Fruit fly (Drosophila melanogaster) whole organism, embryonic: ENCODE measurements around the gene pav.

Source experiments
- Abd-B ChIP-seq: fragments of 200-800 bp; sonication (Bioruptor generic); optimal IDR thresholded peaks from 2 replicates; lab custom pipeline; 2018; ENCODE audit warnings: missing biosample characterization, mild to moderate bottlenecking, missing genetic modification characterization, moderate library complexity
- Bgb ChIP-seq: fragments of 200-800 bp; sonication (Bioruptor generic); IDR thresholded peaks from 2 replicates; pipeline ENCODE4 v1.3.6; 2022; ENCODE audit warnings: missing biosample characterization, missing genetic modification characterization; ENCODE audit not compliant: partially characterized antibody
- Bteb2 ChIP-seq: fragments of 200-800 bp; sonication (Bioruptor generic); optimal IDR thresholded peaks from 2 replicates; lab custom pipeline; 2016; ENCODE audit warnings: missing biosample characterization, missing genetic modification characterization
- CG10543 ChIP-seq: fragments of 200-800 bp; sonication (Bioruptor generic); optimal IDR thresholded peaks from 3 replicates; lab custom pipeline; 2017; ENCODE audit warnings: missing biosample characterization, mild to moderate bottlenecking, missing genetic modification characterization, moderate library complexity
- CG10654 ChIP-seq: fragments of 200-800 bp; sonication (Bioruptor generic); optimal IDR thresholded peaks from 2 replicates; lab custom pipeline; 2016; ENCODE audit warnings: missing biosample characterization, missing genetic modification characterization
- CG10979 ChIP-seq: fragments of 200-800 bp; sonication (Bioruptor generic); optimal IDR thresholded peaks from 2 replicates; lab custom pipeline; 2018; ENCODE audit warnings: missing biosample characterization, mild to moderate bottlenecking, missing genetic modification characterization, moderate library complexity
- CG1233 ChIP-seq: fragments of 200-800 bp; sonication (Bioruptor generic); optimal IDR thresholded peaks from 4 replicates; lab custom pipeline; 2018; ENCODE audit warnings: missing biosample characterization, mild to moderate bottlenecking, missing genetic modification characterization
- CG13123 ChIP-seq: fragments of 200-800 bp; sonication (Bioruptor generic); optimal IDR thresholded peaks from 2 replicates; lab custom pipeline; 2016; ENCODE audit warnings: missing biosample characterization, missing genetic modification characterization
- CG14014 ChIP-seq: fragments of 200-800 bp; sonication (Bioruptor generic); IDR thresholded peaks from 2 replicates; pipeline ENCODE4 v1.3.6; 2022; ENCODE audit warnings: missing biosample characterization, missing genetic modification characterization
- CG15601 ChIP-seq: fragments of 200-800 bp; sonication (Bioruptor generic); optimal IDR thresholded peaks from 3 replicates; lab custom pipeline; 2019; ENCODE audit warnings: missing biosample characterization, mild to moderate bottlenecking, missing genetic modification characterization, moderate library complexity
- CG15696 ChIP-seq: fragments of 200-800 bp; sonication (Bioruptor generic); optimal IDR thresholded peaks from 2 replicates; lab custom pipeline; 2019; ENCODE audit warnings: missing biosample characterization, mild to moderate bottlenecking, missing genetic modification characterization, moderate library complexity
- CG17186 ChIP-seq: fragments of 200-800 bp; sonication (Bioruptor generic); optimal IDR thresholded peaks from 3 replicates; lab custom pipeline; 2017; ENCODE audit warnings: missing biosample characterization, missing genetic modification reagents, missing genetic modification characterization
- CG17328 ChIP-seq: fragments of 200-800 bp; sonication (Bioruptor generic); IDR thresholded peaks from 2 replicates; pipeline ENCODE4 v1.3.6; 2022; ENCODE audit warnings: missing biosample characterization, missing genetic modification characterization
- CG17385 ChIP-seq: fragments of 200-800 bp; sonication (Bioruptor generic); optimal IDR thresholded peaks from 3 replicates; lab custom pipeline; 2018; ENCODE audit warnings: missing biosample characterization, mild to moderate bottlenecking, missing genetic modification characterization
- CG17802 ChIP-seq: fragments of 200-800 bp; sonication (Bioruptor generic); optimal IDR thresholded peaks from 2 replicates; lab custom pipeline; 2018; ENCODE audit warnings: missing biosample characterization, mild to moderate bottlenecking, missing genetic modification characterization, moderate library complexity
- CG18764 ChIP-seq: fragments of 200-800 bp; sonication (Bioruptor generic); optimal IDR thresholded peaks from 3 replicates; lab custom pipeline; 2016; ENCODE audit warnings: missing biosample characterization, missing genetic modification characterization
- CG2120 ChIP-seq: fragments of 200-800 bp; sonication (Bioruptor generic); optimal IDR thresholded peaks from 3 replicates; lab custom pipeline; 2016; ENCODE audit warnings: missing biosample characterization, missing genetic modification characterization
- CG2199 ChIP-seq: fragments of 200-800 bp; sonication (Bioruptor generic); IDR thresholded peaks from 3 replicates; pipeline ENCODE4 v1.3.6; 2022; ENCODE audit warnings: missing biosample characterization, missing genetic modification characterization
- CG2202 ChIP-seq: fragments of 200-800 bp; sonication (Bioruptor generic); optimal IDR thresholded peaks from 2 replicates; lab custom pipeline; 2018; ENCODE audit warnings: missing biosample characterization, mild to moderate bottlenecking, missing genetic modification characterization
- CG3281 ChIP-seq: fragments of 200-800 bp; sonication (Bioruptor generic); optimal IDR thresholded peaks from 3 replicates; lab custom pipeline; 2017; ENCODE audit warnings: missing biosample characterization, mild to moderate bottlenecking, missing genetic modification characterization
- CG4730 ChIP-seq: fragments of 200-800 bp; sonication (Bioruptor generic); IDR thresholded peaks from 2 replicates; pipeline ENCODE4 v1.3.6; 2022; ENCODE audit warnings: missing biosample characterization, missing genetic modification characterization
- CG7963 ChIP-seq: fragments of 200-800 bp; sonication (Bioruptor generic); IDR thresholded peaks from 3 replicates; pipeline ENCODE4 v1.3.6; 2022; ENCODE audit warnings: missing biosample characterization, missing genetic modification characterization; ENCODE audit not compliant: partially characterized antibody
- D19A ChIP-seq: fragments of 200-800 bp; optimal IDR thresholded peaks from 3 replicates; lab custom pipeline; 2019; ENCODE audit warnings: missing biosample characterization, mild to moderate bottlenecking, missing genetic modification characterization, moderate library complexity
- HHEX ChIP-seq: fragments of 200-800 bp; sonication (Bioruptor generic); optimal IDR thresholded peaks from 3 replicates; lab custom pipeline; 2017; ENCODE audit warnings: missing biosample characterization, mild to moderate bottlenecking, missing genetic modification characterization, missing genetic modification reagents
- HLH4C ChIP-seq: fragments of 200-800 bp; sonication (Bioruptor generic); IDR thresholded peaks from 3 replicates; pipeline ENCODE4 v1.3.6; 2022; ENCODE audit warnings: missing biosample characterization, missing genetic modification characterization; ENCODE audit not compliant: partially characterized antibody
- Oaz ChIP-seq: fragments of 200-800 bp; sonication (Bioruptor generic); IDR thresholded peaks from 2 replicates; pipeline ENCODE4 v1.3.6; 2022; ENCODE audit warnings: missing biosample characterization, missing genetic modification characterization
- Opbp ChIP-seq: fragments of 200-800 bp; sonication (Bioruptor generic); IDR thresholded peaks from 3 replicates; pipeline ENCODE4 v1.3.6; 2022; ENCODE audit warnings: missing biosample characterization, missing genetic modification characterization; ENCODE audit not compliant: partially characterized antibody
- ac ChIP-seq: fragments of 200-800 bp; sonication (Bioruptor generic); optimal IDR thresholded peaks from 3 replicates; lab custom pipeline; 2017; ENCODE audit warnings: missing biosample characterization, mild to moderate bottlenecking, missing genetic modification characterization
- ap ChIP-seq: fragments of 200-800 bp; sonication (Bioruptor generic); IDR thresholded peaks from 2 replicates; pipeline ENCODE4 v1.3.6; 2022; ENCODE audit warnings: missing biosample characterization, missing genetic modification characterization
- bab2 ChIP-seq: fragments of 200-800 bp; sonication (Bioruptor generic); optimal IDR thresholded peaks from 2 replicates; lab custom pipeline; 2016; ENCODE audit warnings: missing biosample characterization, missing genetic modification characterization
- cato ChIP-seq: fragments of 200-800 bp; sonication (Bioruptor generic); optimal IDR thresholded peaks from 2 replicates; lab custom pipeline; 2016; ENCODE audit warnings: missing biosample characterization, missing genetic modification characterization, borderline replicate concordance
- chif ChIP-seq, 2 experiments: fragments of 200-800 bp; sonication (Bioruptor generic); optimal IDR thresholded peaks; 3 replicates each; lab custom pipeline; 2016; ENCODE audit warnings: missing biosample characterization in 2 of 2, missing genetic modification characterization in 2 of 2
- da ChIP-seq: fragments of 200-800 bp; sonication (Bioruptor generic); optimal IDR thresholded peaks from 2 replicates; lab custom pipeline; 2016; ENCODE audit warnings: missing biosample characterization, missing genetic modification characterization
- disco-r ChIP-seq: fragments of 200-800 bp; sonication (Bioruptor generic); optimal IDR thresholded peaks from 2 replicates; lab custom pipeline; 2016; ENCODE audit warnings: missing biosample characterization, missing genetic modification characterization
- gce ChIP-seq: fragments of 200-800 bp; sonication (Bioruptor generic); IDR thresholded peaks from 3 replicates; pipeline ENCODE4 v1.3.6; 2022; ENCODE audit warnings: missing biosample characterization, missing genetic modification characterization
- gem ChIP-seq: fragments of 200-800 bp; sonication (Bioruptor generic); optimal IDR thresholded peaks from 2 replicates; lab custom pipeline; 2019; ENCODE audit warnings: missing biosample characterization, mild to moderate bottlenecking, missing genetic modification characterization, moderate library complexity
- grn ChIP-seq: fragments of 200-800 bp; sonication (Bioruptor generic); optimal IDR thresholded peaks from 3 replicates; lab custom pipeline; 2017; ENCODE audit warnings: missing biosample characterization, missing genetic modification characterization
- gsb-n ChIP-seq: fragments of 200-800 bp; sonication (Bioruptor generic); optimal IDR thresholded peaks from 3 replicates; lab custom pipeline; 2018; ENCODE audit warnings: missing biosample characterization, mild to moderate bottlenecking, missing genetic modification characterization
- lmd ChIP-seq: fragments of 200-800 bp; sonication (Bioruptor generic); IDR thresholded peaks from 2 replicates; pipeline ENCODE4 v1.3.6; 2022; ENCODE audit warnings: missing biosample characterization, missing genetic modification characterization
- lola ChIP-seq, 3 experiments: fragments of >200 bp in 2 of 3; fragments of 200-800 bp in 1 of 3; sonication (Bioruptor generic) in 1 of 3; optimal IDR thresholded peaks; 2 replicates each; lab custom pipeline; 2017 to 2019; ENCODE audit warnings: missing biosample characterization in 3 of 3, missing genetic modification characterization in 3 of 3, mild to moderate bottlenecking in 1 of 3, moderate library complexity in 1 of 3
- mam ChIP-seq: fragments of 200-800 bp; sonication (Bioruptor generic); optimal IDR thresholded peaks from 3 replicates; lab custom pipeline; 2016; ENCODE audit warnings: missing biosample characterization, missing genetic modification characterization
- onecut ChIP-seq: fragments of 200-800 bp; sonication (Bioruptor generic); IDR thresholded peaks from 2 replicates; pipeline ENCODE4 v1.3.6; 2022; ENCODE audit warnings: missing biosample characterization, missing genetic modification characterization
- org-1 ChIP-seq: fragments of 200-800 bp; sonication (Bioruptor generic); optimal IDR thresholded peaks from 2 replicates; lab custom pipeline; 2017; ENCODE audit warnings: missing biosample characterization, missing genetic modification characterization
- peb ChIP-seq: fragments of 200-800 bp; sonication (Bioruptor generic); IDR thresholded peaks from 2 replicates; pipeline ENCODE4 v1.3.6; 2022; ENCODE audit warnings: missing biosample characterization, missing genetic modification characterization
- row ChIP-seq: fragments of 200-800 bp; sonication (Bioruptor generic); IDR thresholded peaks from 3 replicates; pipeline ENCODE4 v1.3.6; 2022; ENCODE audit warnings: missing biosample characterization, missing genetic modification characterization
- sd ChIP-seq: fragments of 200-800 bp; sonication (Bioruptor generic); optimal IDR thresholded peaks from 3 replicates; lab custom pipeline; 2018; ENCODE audit warnings: missing biosample characterization, mild to moderate bottlenecking, missing genetic modification characterization, moderate library complexity
- sima ChIP-seq: fragments of 200-800 bp; sonication (Bioruptor generic); optimal IDR thresholded peaks from 2 replicates; lab custom pipeline; 2016; ENCODE audit warnings: missing biosample characterization, missing genetic modification characterization
- sob ChIP-seq: fragments of 200-800 bp; sonication (Bioruptor generic); IDR thresholded peaks from 2 replicates; pipeline ENCODE4 v1.3.6; 2022; ENCODE audit warnings: missing biosample characterization, missing genetic modification characterization
- tup ChIP-seq: fragments of 200-800 bp; sonication (Bioruptor generic); optimal IDR thresholded peaks from 2 replicates; lab custom pipeline; 2016; ENCODE audit warnings: missing biosample characterization, mild to moderate bottlenecking, missing genetic modification characterization, moderate library complexity

pav gene

dm6 chr3L:4228187-4228836 is 14.2 kb upstream of the pav start (continued):
- peak; percentile 87 for TF ChIP-seq disco-r
- TF ChIP-seq lola (GFP tag; optimal IDR thresholded peaks at IDR 0.05; lab: Kevin White, UChicago) = peak in 1 of 3 experiments; percentile 97
- TF ChIP-seq Oaz (GFP tag; lab: Robert Waterston, UW) = peak; percentile 91
- TF ChIP-seq CG4730 (GFP tag; lab: Robert Waterston, UW) = peak; percentile 93
- TF ChIP-seq gsb-n (tag; lab: Kevin White, UChicago) = peak; percentile 97
- no peak for TF ChIP-seq HLH4C
- TF ChIP-seq HHEX = peak; percentile 94
- no peak for TF ChIP-seq CG7963 (GFP tag; lab: Robert Waterston, UW)
- peak; percentile 42; the same call in 1 of the 3 replicates for TF ChIP-seq Opbp (GFP tag; lab: Robert Waterston, UW)
- TF ChIP-seq chif (GFP tag; optimal IDR thresholded peaks at IDR 0.05; lab: Kevin White, UChicago) = peak; percentile 95 to 97
- TF ChIP-seq row (GFP tag; lab: Robert Waterston, UW) = peak; percentile 97
- TF ChIP-seq onecut (GFP tag; lab: Robert Waterston, UW) = peak; percentile 95
- peak; percentile 90 for TF ChIP-seq cato (GFP tag; lab: Kevin White, UChicago)
- TF ChIP-seq tup (GFP tag; lab: Kevin White, UChicago) = peak; percentile 91
- peak; percentile 78 for TF ChIP-seq CG17802 (tag; lab: Kevin White, UChicago)
- peak; percentile 87 for TF ChIP-seq CG17186 (GFP tag; lab: Kevin White, UChicago)
- peak; percentile 92 for TF ChIP-seq CG18764 (GFP tag; lab: Kevin White, UChicago)
- peak; percentile 97 for TF ChIP-seq ap (GFP tag; lab: Robert Waterston, UW)
- peak; percentile 94 for TF ChIP-seq CG10654 (GFP tag; lab: Kevin White, UChicago)
- TF ChIP-seq CG15696 (tag; lab: Kevin White, UChicago) = peak; percentile 87
- TF ChIP-seq Bgb (GFP tag; lab: Robert Waterston, UW) = no peak
- peak; percentile 78 for TF ChIP-seq sd (tag; lab: Kevin White, UChicago)
- peak; percentile 73 for TF ChIP-seq CG2120 (GFP tag; lab: Kevin White, UChicago)
- peak; percentile 99 for TF ChIP-seq CG17328 (GFP tag; lab: Robert Waterston, UW)
- TF ChIP-seq lmd (GFP tag; lab: Robert Waterston, UW) = peak; percentile 97
- TF ChIP-seq CG13123 (GFP tag; lab: Kevin White, UChicago) = peak; percentile 91
- peak; percentile 95 for TF ChIP-seq CG17385 (GFP tag; lab: Kevin White, UChicago)
- TF ChIP-seq CG2202 (tag; lab: Kevin White, UChicago) = peak; percentile 96
- TF ChIP-seq bab2 = peak; percentile 94
- TF ChIP-seq sob = peak; percentile 96
- TF ChIP-seq mam (GFP tag; lab: Kevin White, UChicago) = peak; percentile 89
- peak; percentile 95 for TF ChIP-seq CG14014 (GFP tag; lab: Robert Waterston, UW)
- TF ChIP-seq Abd-B (GFP tag; lab: Kevin White, UChicago) = peak; percentile 98
- peak; percentile 96 for TF ChIP-seq peb (GFP tag; lab: Robert Waterston, UW)
- TF ChIP-seq CG10979 = peak; percentile 98
- TF ChIP-seq grn (GFP tag; lab: Kevin White, UChicago) = peak; percentile 88
- peak; percentile 98 for TF ChIP-seq gce
- peak; percentile 83 for TF ChIP-seq da (GFP tag; lab: Kevin White, UChicago)
- peak; percentile 95 for TF ChIP-seq org-1 (GFP tag; lab: Kevin White, UChicago)
- TF ChIP-seq CG10543 (GFP tag; lab: Kevin White, UChicago) = peak; percentile 94
- peak; percentile 88 for TF ChIP-seq CG1233
- TF ChIP-seq gem (tag; lab: Kevin White, UChicago) = peak; percentile 98
- peak; percentile 82 for TF ChIP-seq ac (GFP tag; lab: Kevin White, UChicago)
- TF ChIP-seq D19A = peak; percentile 94
- TF ChIP-seq sima = peak; percentile 91
- TF ChIP-seq Bteb2 (GFP tag; lab: Kevin White, UChicago) = peak; percentile 82
- peak; percentile 97 for TF ChIP-seq CG15601 (tag; lab: Kevin White, UChicago)
- TF ChIP-seq CG2199 (GFP tag; lab: Robert Waterston, UW) = peak; percentile 97
- TF ChIP-seq CG3281 (GFP tag; lab: Kevin White, UChicago) = peak; percentile 84
